Worm (Caenorhabditis elegans): Measurements from ENCODE around the gene pigb-1.

pigb-1 gene

ce11 chrII:4984151-4984550, 8.7 kb downstream of the pigb-1 start:
- TF ChIP-seq efl-1 (optimal IDR thresholded peaks at IDR 0.05) (no peak), efl-1 (GFP tag; optimal IDR thresholded peaks at IDR 0.05 in 1 of 2) (peak in 1 of 2 experiments; percentile 29), sox-4 (tag; optimal IDR thresholded peaks at IDR 0.05) (no peak)

ce11 chrII:4981682-4982404, 11.0 kb downstream of the pigb-1 start:
- TF ChIP-seq nhr-85 (tag), result peak; percentile 66
- no peak for TF ChIP-seq sptf-1 (tag; optimal IDR thresholded peaks at IDR 0.05)
- no peak for TF ChIP-seq ceh-88 (GFP tag; IDR thresholded peaks at IDR 0.05)
- TF ChIP-seq ztf-11 (tag; optimal IDR thresholded peaks at IDR 0.05), result peak in 1 of 2 experiments; percentile 87
- TF ChIP-seq tbx-2 (tag; optimal IDR thresholded peaks at IDR 0.05), result peak; percentile 58
- peak; percentile 11 for TF ChIP-seq blmp-1 (tag; optimal IDR thresholded peaks at IDR 0.05)
- TF ChIP-seq dpl-1 (GFP tag; optimal IDR thresholded peaks at IDR 0.05), result no peak
- peak; percentile 14 for TF ChIP-seq lin-14 (GFP tag; optimal IDR thresholded peaks at IDR 0.05)
- no peak for TF ChIP-seq efl-1 (optimal IDR thresholded peaks at IDR 0.05)
- TF ChIP-seq efl-1 (GFP tag; optimal IDR thresholded peaks at IDR 0.05 in 1 of 2), result peak in 1 of 2 experiments; percentile 64
- no peak for TF ChIP-seq nhr-20 (tag; optimal IDR thresholded peaks at IDR 0.05)

- no peak for TF ChIP-seq nhr-11 (tag; optimal IDR thresholded peaks at IDR 0.05)
- no peak for TF ChIP-seq unc-30 (tag; optimal IDR thresholded peaks at IDR 0.05)
- no peak for TF ChIP-seq dpl-1 (GFP tag; optimal IDR thresholded peaks at IDR 0.05)
- TF ChIP-seq rnt-1 (tag; optimal IDR thresholded peaks at IDR 0.05), result no peak
- TF ChIP-seq nhr-237 (tag; optimal IDR thresholded peaks at IDR 0.05), result no peak
- no peak for TF ChIP-seq lsy-2 (tag; optimal IDR thresholded peaks at IDR 0.05)
- TF ChIP-seq hlh-4 (tag; optimal IDR thresholded peaks at IDR 0.05), result no peak
- TF ChIP-seq pax-3 (tag; optimal IDR thresholded peaks at IDR 0.05), result no peak
- TF ChIP-seq unc-98 (GFP tag; IDR thresholded peaks at IDR 0.05), result no peak
- no peak for TF ChIP-seq lin-13 (GFP tag; optimal IDR thresholded peaks at IDR 0.05)
- no peak for TF ChIP-seq mab-9 (GFP tag; IDR thresholded peaks at IDR 0.05)
- TF ChIP-seq pqm-1 (tag; optimal IDR thresholded peaks at IDR 0.05), result no peak
- TF ChIP-seq ces-1 (GFP tag; optimal IDR thresholded peaks at IDR 0.05), result no peak
These were observed 17.6 kb downstream of the pigb-1 start for ce11 chrII:4975311-4975710.

ce11 chrII:4974448-4974951, 18.4 kb downstream of the pigb-1 start:
- TF ChIP-seq nhr-71 (tag; optimal IDR thresholded peaks at IDR 0.05) (no peak), jun-1 (tag; optimal IDR thresholded peaks at IDR 0.05) (no peak), ceh-90 (tag; optimal IDR thresholded peaks at IDR 0.05) (no peak), C04F5.9 (tag; optimal IDR thresholded peaks at IDR 0.05) (no peak), lsy-2 (tag; optimal IDR thresholded peaks at IDR 0.05) (no peak), mab-9 (GFP tag; IDR thresholded peaks at IDR 0.05) (no peak), lin-14 (GFP tag; optimal IDR thresholded peaks at IDR 0.05) (no peak), unc-86 (tag; optimal IDR thresholded peaks at IDR 0.05) (no peak), elt-3 (tag; optimal IDR thresholded peaks at IDR 0.05) (no peak), irx-1 (tag; optimal IDR thresholded peaks at IDR 0.05) (no peak)

- TF ChIP-seq fos-1 (tag; optimal IDR thresholded peaks at IDR 0.05) (no peak), nhr-84 (tag; optimal IDR thresholded peaks at IDR 0.05) (no peak), egl-27 (tag; optimal IDR thresholded peaks at IDR 0.05) (no peak), hpl-2 (GFP tag; optimal IDR thresholded peaks at IDR 0.05) (no peak), egl-13 (tag; optimal IDR thresholded peaks at IDR 0.05) (no peak), ama-1 (optimal IDR thresholded peaks at IDR 0.05) (no peak), dsc-1 (tag; optimal IDR thresholded peaks at IDR 0.05) (no peak), swsn-7 (tag; optimal IDR thresholded peaks at IDR 0.05) (no peak), snu-23 (GFP tag; optimal IDR thresholded peaks at IDR 0.05) (no peak), mep-1 (tag; optimal IDR thresholded peaks at IDR 0.05) (no peak), mef-2 (tag; optimal IDR thresholded peaks at IDR 0.05) (no peak), tbx-2 (tag; optimal IDR thresholded peaks at IDR 0.05) (no peak), vab-15 (tag; optimal IDR thresholded peaks at IDR 0.05) (no peak), unc-30 (tag; optimal IDR thresholded peaks at IDR 0.05) (no peak), alr-1 (tag; optimal IDR thresholded peaks at IDR 0.05; ENCODE audit: borderline replicate concordance) (no peak), nhr-85 (tag) (no peak), Y116A8C.19 (tag; optimal IDR thresholded peaks at IDR 0.05; ENCODE audit: borderline replicate concordance) (no peak), pag-3 (tag; optimal IDR thresholded peaks at IDR 0.05; ENCODE audit: borderline replicate concordance, insufficient read depth) (no peak)
These were observed 24.0 kb downstream of the pigb-1 start, which contains the start of gene shc-2 for ce11 chrII:4968863-4969262. Gene shc-2 (plus strand): TSS chrII:4969163.

All from whole organism, L1 larva.